Fruit fly (Drosophila melanogaster) whole organism, wandering third instar larva: ENCODE measurements around the gene ATPsynD.

Source experiments
- Abd-B ChIP-seq: fragments of >200 bp; optimal IDR thresholded peaks from 2 replicates; lab custom pipeline; 2017; ENCODE audit warnings: missing biosample characterization, missing genetic modification characterization
- CG32264 ChIP-seq: fragments of 200-800 bp; sonication (Bioruptor generic); optimal IDR thresholded peaks from 2 replicates; lab custom pipeline; 2016; ENCODE audit warnings: missing biosample characterization, missing genetic modification characterization
- CG9705 ChIP-seq: fragments of 200-800 bp; sonication (Bioruptor generic); optimal IDR thresholded peaks from 2 replicates; lab custom pipeline; 2018; ENCODE audit warnings: missing biosample characterization, mild to moderate bottlenecking, missing genetic modification characterization
- CrebA ChIP-seq: fragments of 200-800 bp; sonication (Bioruptor generic); optimal IDR thresholded peaks from 2 replicates; lab custom pipeline; 2016; ENCODE audit warnings: missing biosample characterization, mild to moderate bottlenecking, missing genetic modification characterization, borderline replicate concordance
- Dif ChIP-seq: fragments of 200-275, 200-300 bp; sonication (Bioruptor generic); optimal IDR thresholded peaks from 2 replicates; lab custom pipeline; 2018; ENCODE audit warnings: missing biosample characterization, missing genetic modification characterization; ENCODE audit not compliant: partially characterized antibody
- GATAd ChIP-seq: sonication (Bioruptor generic); optimal IDR thresholded peaks from 2 replicates; lab custom pipeline; 2016; ENCODE audit warnings: missing biosample characterization, missing genetic modification characterization
- HLH106 ChIP-seq: fragments of 200-800 bp; optimal IDR thresholded peaks from 3 replicates; lab custom pipeline; 2019; ENCODE audit warnings: missing biosample characterization, mild to moderate bottlenecking, missing genetic modification characterization, moderate library complexity
- Hnf4 ChIP-seq: fragments of 200-800 bp; sonication (Bioruptor generic); optimal IDR thresholded peaks from 2 replicates; lab custom pipeline; 2016; ENCODE audit warnings: missing biosample characterization, mild to moderate bottlenecking, missing genetic modification characterization
- Hr78 ChIP-seq: fragments of >200 bp; optimal IDR thresholded peaks from 2 replicates; lab custom pipeline; 2017; ENCODE audit warnings: missing biosample characterization, missing genetic modification characterization
- Hr83 ChIP-seq: fragments of 200-300 bp; sonication (Bioruptor generic); optimal IDR thresholded peaks from 2 replicates; lab custom pipeline; 2016; ENCODE audit warnings: missing biosample characterization, mild to moderate bottlenecking, missing genetic modification characterization, moderate library complexity; ENCODE audit not compliant: poor library complexity, severe bottlenecking
- Jra ChIP-seq: sonication (Bioruptor generic); optimal IDR thresholded peaks from 2 replicates; lab custom pipeline; 2016; ENCODE audit warnings: missing biosample characterization, missing genetic modification characterization
- Mio ChIP-seq: sonication (Bioruptor generic); optimal IDR thresholded peaks from 2 replicates; lab custom pipeline; 2016; ENCODE audit warnings: missing biosample characterization, missing genetic modification characterization
- Myc ChIP-seq: fragments of >200 bp; optimal IDR thresholded peaks from 2 replicates; lab custom pipeline; 2017
- N ChIP-seq: fragments of >200 bp; optimal IDR thresholded peaks from 2 replicates; lab custom pipeline; 2018; ENCODE audit warnings: missing biosample characterization, missing external identifiers, missing genetic modification characterization
- Rel ChIP-seq, 2 experiments: fragments of 200-800 bp; sonication (Bioruptor generic) in 1 of 2; optimal IDR thresholded peaks; 2 replicates in 1 of 2; 3 replicates in 1 of 2; lab custom pipeline; 2016 to 2019; ENCODE audit warnings: mild to moderate bottlenecking in 2 of 2, missing biosample characterization in 2 of 2, missing genetic modification characterization in 2 of 2, moderate library complexity in 1 of 2
- Sp1 ChIP-seq: fragments of 200-800 bp; sonication (Bioruptor generic); optimal IDR thresholded peaks from 3 replicates; lab custom pipeline; 2019; ENCODE audit warnings: missing biosample characterization, mild to moderate bottlenecking, missing genetic modification characterization, moderate library complexity
- Vsx2 ChIP-seq: fragments of 200-300, 225-300 bp; sonication (Bioruptor generic); optimal IDR thresholded peaks from 2 replicates; lab custom pipeline; 2018; ENCODE audit warnings: missing biosample characterization, missing genetic modification characterization; ENCODE audit not compliant: partially characterized antibody
- br ChIP-seq: fragments of 200-800 bp; sonication (Bioruptor generic); optimal IDR thresholded peaks from 2 replicates; lab custom pipeline; 2016; ENCODE audit warnings: missing biosample characterization, missing genetic modification characterization
- brk ChIP-seq: fragments of 200-800 bp; sonication (Bioruptor generic); optimal IDR thresholded peaks from 2 replicates; lab custom pipeline; 2016; ENCODE audit warnings: missing biosample characterization, mild to moderate bottlenecking, missing genetic modification characterization
- dmrt93B ChIP-seq: fragments of 200-800 bp; sonication (Bioruptor generic); optimal IDR thresholded peaks from 2 replicates; lab custom pipeline; 2018; ENCODE audit warnings: missing biosample characterization, mild to moderate bottlenecking, missing genetic modification characterization
- foxo ChIP-seq, 2 experiments: fragments of 200-800 bp; sonication (Bioruptor generic); optimal IDR thresholded peaks; 2 replicates in 1 of 2; 3 replicates in 1 of 2; lab custom pipeline; 2016 to 2017; ENCODE audit warnings: missing biosample characterization in 2 of 2, missing genetic modification characterization in 2 of 2
- fru ChIP-seq: fragments of 200-800 bp; sonication (Bioruptor generic); optimal IDR thresholded peaks from 3 replicates; lab custom pipeline; 2016; ENCODE audit warnings: missing biosample characterization, mild to moderate bottlenecking, missing genetic modification characterization
- h ChIP-seq: fragments of 200-800 bp; sonication (Bioruptor generic); optimal IDR thresholded peaks from 3 replicates; lab custom pipeline; 2016; ENCODE audit warnings: missing biosample characterization, mild to moderate bottlenecking, missing genetic modification characterization
- jim ChIP-seq: fragments of 175-275, 200-325 bp; sonication (Bioruptor generic); optimal IDR thresholded peaks from 2 replicates; lab custom pipeline; 2016; ENCODE audit warnings: missing biosample characterization, mild to moderate bottlenecking, missing genetic modification characterization
- lola ChIP-seq: fragments of >200 bp; optimal IDR thresholded peaks from 2 replicates; lab custom pipeline; 2017; ENCODE audit warnings: missing biosample characterization, missing genetic modification characterization
- psq ChIP-seq: fragments of 200-800 bp; sonication (Bioruptor generic); optimal IDR thresholded peaks from 3 replicates; lab custom pipeline; 2017; ENCODE audit warnings: missing biosample characterization, mild to moderate bottlenecking, missing genetic modification characterization, moderate library complexity
- rgr ChIP-seq: fragments of 200-800 bp; sonication (Bioruptor generic); optimal IDR thresholded peaks from 3 replicates; lab custom pipeline; 2016; ENCODE audit warnings: missing biosample characterization, mild to moderate bottlenecking, missing genetic modification characterization
- sage ChIP-seq: fragments of 200-800 bp; sonication (Bioruptor generic); optimal IDR thresholded peaks from 2 replicates; lab custom pipeline; 2016; ENCODE audit warnings: missing biosample characterization, mild to moderate bottlenecking, missing genetic modification characterization
- tai ChIP-seq: sonication (Bioruptor generic); optimal IDR thresholded peaks from 2 replicates; lab custom pipeline; 2016; ENCODE audit warnings: missing biosample characterization, missing genetic modification characterization
- usp ChIP-seq: fragments of >200 bp; optimal IDR thresholded peaks from 2 replicates; lab custom pipeline; 2017; ENCODE audit warnings: missing biosample characterization, missing genetic modification characterization

Gene ATPsynD

DNA sequence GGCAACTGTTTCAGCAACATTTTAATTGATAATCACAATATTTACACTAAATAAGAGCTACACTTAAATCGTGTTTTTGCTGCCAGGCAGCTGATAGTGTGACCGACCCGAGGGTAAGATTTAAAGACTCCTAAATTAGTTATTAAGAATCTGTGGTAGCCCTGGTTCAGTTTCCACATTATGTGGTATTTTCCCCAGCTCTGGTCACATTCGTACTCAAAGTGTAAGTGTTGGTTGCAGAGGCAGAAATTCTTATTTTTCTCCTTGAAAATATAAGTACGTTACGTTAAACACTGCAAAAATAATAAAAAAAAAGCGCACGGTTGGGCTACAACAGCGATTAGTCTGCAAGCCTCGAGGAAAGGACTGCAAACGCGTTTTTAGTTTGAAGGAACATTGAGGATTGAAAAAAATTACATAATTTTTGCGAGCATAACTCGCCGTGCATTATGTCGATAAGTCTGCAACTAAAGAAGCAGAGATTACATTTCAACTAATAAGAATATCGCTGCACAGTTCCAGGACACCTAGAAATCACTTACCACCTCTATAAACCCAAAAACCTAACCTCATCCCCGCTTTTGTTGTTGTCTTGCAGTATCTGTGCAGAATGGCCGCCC is at the start of gene ATPsynD, which contains the start of gene mRpL55:
Gene ATPsynD, plus strand, starts transcription at position 202 of the 620 bp plus-strand sequence.
Gene mRpL55, minus strand, starts transcription at position 107 of the 620 bp plus-strand sequence.
- peak; percentile 8 for TF ChIP-seq Myc (lab: Kevin White, UChicago)
- no peak for TF ChIP-seq Rel (GFP tag; optimal IDR thresholded peaks at IDR 0.05; lab: Kevin White, UChicago)
- TF ChIP-seq Rel (tag; optimal IDR thresholded peaks at IDR 0.05; lab: Kevin White, UChicago) = peak; percentile 25
- TF ChIP-seq Hnf4 (GFP tag; lab: Kevin White, UChicago) = peak; percentile 19
- peak; percentile 14 for TF ChIP-seq Dif (GFP tag; lab: Kevin White, UChicago)
- TF ChIP-seq HLH106 (tag; lab: Kevin White, UChicago) = peak; percentile 8
- TF ChIP-seq Hr83 (GFP tag; lab: Kevin White, UChicago) = no peak
- TF ChIP-seq psq = no peak
- peak; percentile 28 for TF ChIP-seq rgr (GFP tag; lab: Kevin White, UChicago)
- peak; percentile 10 for TF ChIP-seq h (GFP tag; lab: Kevin White, UChicago)

DNA sequence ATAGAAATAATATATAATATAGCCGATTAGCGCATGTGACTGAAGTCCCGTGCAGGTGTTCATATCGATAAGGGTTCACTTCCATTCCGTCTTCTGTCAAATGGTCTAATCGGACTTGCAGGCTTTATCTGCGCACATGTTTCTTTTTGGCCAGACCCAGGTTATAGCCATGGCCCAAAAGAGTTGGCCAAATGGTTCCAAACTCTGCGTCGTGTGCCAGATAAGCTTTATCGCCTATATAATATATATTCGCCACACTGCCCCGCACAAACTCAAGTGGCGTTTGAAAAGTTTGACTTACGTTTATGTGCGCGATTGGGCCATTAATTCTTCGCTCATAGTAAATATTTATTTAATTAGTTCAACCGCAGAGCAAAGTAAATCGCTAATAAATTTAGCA is 43.6 kb upstream of the ATPsynD start:
- TF ChIP-seq Dif (GFP tag; lab: Kevin White, UChicago) (peak; percentile 5), tai (GFP tag; lab: Kevin White, UChicago) (no peak), h (GFP tag; lab: Kevin White, UChicago) (peak; percentile 74)
- TF ChIP-seq, all 38 proteins: peak for 2

DNA sequence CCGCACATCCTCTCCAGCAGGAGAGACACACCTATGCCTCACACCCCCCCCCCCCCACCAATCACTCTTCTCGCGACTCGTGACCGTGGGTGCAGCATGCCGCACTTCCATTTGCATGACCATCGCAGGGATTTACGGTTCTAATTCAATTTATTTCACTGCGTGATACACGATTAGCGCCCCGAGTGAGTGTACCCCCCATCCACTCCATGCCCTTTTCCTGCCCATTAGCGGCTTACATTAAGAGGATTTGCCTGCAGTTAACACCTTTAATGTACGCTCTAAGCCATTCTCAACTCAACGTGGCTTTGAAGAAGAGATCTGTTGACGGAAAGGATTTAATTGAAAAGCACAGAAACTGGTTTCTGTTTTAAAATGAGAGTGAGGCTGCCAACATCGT is 42.3 kb upstream of the ATPsynD start:
- TF ChIP-seq Hr83 (GFP tag; lab: Kevin White, UChicago) (no peak), Hnf4 (GFP tag; lab: Kevin White, UChicago) (no peak), Myc (lab: Kevin White, UChicago) (no peak), foxo (GFP tag; optimal IDR thresholded peaks at IDR 0.05; lab: Kevin White, UChicago) (no peak), br (no peak), usp (GFP tag; lab: Kevin White, UChicago) (no peak), brk (no peak), dmrt93B (no peak), Abd-B (GFP tag; lab: Kevin White, UChicago) (no peak), GATAd (GFP tag; lab: Kevin White, UChicago) (no peak), CG9705 (no peak), N (GFP tag; lab: Kevin White, UChicago) (no peak)

DNA sequence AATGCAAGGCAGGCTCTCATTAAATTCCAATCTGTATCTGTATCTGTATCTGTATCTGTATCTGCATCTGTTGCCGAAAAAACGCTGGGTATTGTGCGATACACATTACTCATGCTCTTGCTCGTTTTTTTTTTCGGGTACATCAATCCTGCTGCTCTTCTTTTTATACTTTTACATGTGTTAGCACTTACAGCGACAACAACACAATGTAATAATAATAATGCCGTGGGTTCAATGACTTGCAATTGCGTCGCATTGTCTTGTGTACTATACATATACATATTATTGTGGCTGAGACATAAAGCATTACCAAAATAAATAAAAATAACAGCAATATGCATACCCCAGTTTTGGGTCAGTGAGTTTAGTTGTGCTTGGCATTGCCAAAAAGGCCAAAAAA is 40.0 kb upstream of the ATPsynD start:
- TF ChIP-seq Jra (GFP tag; lab: Kevin White, UChicago) = no peak
- no peak for TF ChIP-seq CG32264 (GFP tag; lab: Kevin White, UChicago)
- TF ChIP-seq rgr (GFP tag; lab: Kevin White, UChicago) = no peak
- TF ChIP-seq sage (GFP tag; lab: Kevin White, UChicago) = no peak
- no peak for TF ChIP-seq N (GFP tag; lab: Kevin White, UChicago)
- TF ChIP-seq Hr78 (GFP tag; lab: Kevin White, UChicago) = no peak
- no peak for TF ChIP-seq fru (GFP tag; lab: Kevin White, UChicago)
- no peak for TF ChIP-seq h (GFP tag; lab: Kevin White, UChicago)

DNA sequence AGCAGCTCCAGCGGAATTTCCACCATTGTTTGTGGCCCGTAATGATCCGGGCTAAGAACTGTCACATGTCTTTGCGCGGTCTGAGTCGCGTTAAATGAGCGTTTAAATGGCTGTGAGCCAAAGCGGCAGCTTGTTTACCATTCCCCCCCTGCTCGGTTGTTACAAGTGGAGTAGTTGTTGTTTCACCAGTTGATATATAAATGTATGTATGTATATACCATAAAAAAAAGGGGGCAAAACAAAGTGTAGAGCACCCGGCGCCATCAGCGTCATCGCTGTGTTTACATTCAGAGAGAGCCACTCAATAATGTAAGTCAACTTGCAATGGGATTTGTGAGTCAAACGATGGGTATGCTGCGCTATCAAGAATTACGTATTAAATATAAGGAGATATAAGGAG is 37.9 kb upstream of the ATPsynD start:
- TF ChIP-seq tai (GFP tag; lab: Kevin White, UChicago) = no peak
- TF ChIP-seq CG9705 = no peak
- no peak for TF ChIP-seq CG32264 (GFP tag; lab: Kevin White, UChicago)
- TF ChIP-seq br = no peak
- TF ChIP-seq lola = no peak
- TF ChIP-seq Mio (GFP tag; lab: Kevin White, UChicago) = no peak
- TF ChIP-seq foxo (GFP tag; optimal IDR thresholded peaks at IDR 0.05; lab: Kevin White, UChicago) = no peak
- TF ChIP-seq CrebA (GFP tag; lab: Kevin White, UChicago) = no peak
- TF ChIP-seq sage (GFP tag; lab: Kevin White, UChicago) = no peak
- no peak for TF ChIP-seq Jra (GFP tag; lab: Kevin White, UChicago)
- TF ChIP-seq jim (GFP tag; lab: Kevin White, UChicago) = no peak
- no peak for TF ChIP-seq Sp1 (GFP tag; lab: Kevin White, UChicago)
- no peak for TF ChIP-seq rgr (GFP tag; lab: Kevin White, UChicago)
- TF ChIP-seq Abd-B (GFP tag; lab: Kevin White, UChicago) = no peak
- no peak for TF ChIP-seq Vsx2 (GFP tag; lab: Kevin White, UChicago)
- TF ChIP-seq N (GFP tag; lab: Kevin White, UChicago) = no peak
- no peak for TF ChIP-seq brk
- no peak for TF ChIP-seq h (GFP tag; lab: Kevin White, UChicago)
- TF ChIP-seq, all 38 proteins: peak for 0
